Worm (Caenorhabditis elegans): ENCODE results near the gene apx-1.

Gene apx-1

DNA sequence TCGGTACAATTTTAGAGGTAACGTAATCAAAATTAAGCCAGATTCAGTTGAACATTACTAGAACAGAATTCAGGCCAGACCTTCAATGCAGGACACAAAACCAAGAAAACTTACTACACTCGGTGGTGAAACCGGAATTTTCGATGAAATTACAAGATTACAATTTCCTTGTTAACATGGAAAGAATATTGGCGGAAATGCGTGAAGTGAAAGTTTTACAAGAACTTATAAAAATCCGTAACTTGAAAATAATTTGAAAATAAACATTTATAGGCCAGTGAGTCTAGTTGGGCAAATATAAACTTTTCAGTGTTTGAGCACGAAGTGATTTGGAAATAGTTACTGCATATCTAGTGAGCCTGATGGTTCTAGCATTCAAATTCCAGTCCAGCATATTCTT is 24.9 kb downstream of the apx-1 start, which contains the start of gene K08D9.6:
TSS of gene K08D9.6 (minus strand) at position 101 of the 400 bp plus-strand sequence.
- no peak for TF ChIP-seq elt-1 (tag; optimal IDR thresholded peaks at IDR 0.05; ENCODE audit: borderline replicate concordance, insufficient read depth)
- TF ChIP-seq drap-1 (GFP tag; optimal IDR thresholded peaks at IDR 0.05): no peak
- no peak for TF ChIP-seq nhr-2 (tag; optimal IDR thresholded peaks at IDR 0.05)
- no peak for TF ChIP-seq blmp-1 (tag; optimal IDR thresholded peaks at IDR 0.05)
- TF ChIP-seq ceh-39 (tag; optimal IDR thresholded peaks at IDR 0.05): no peak
- no peak for TF ChIP-seq unc-120 (tag; optimal IDR thresholded peaks at IDR 0.05; ENCODE audit: poor library complexity, severe bottlenecking)
- no peak for TF ChIP-seq ham-2 (GFP tag; optimal IDR thresholded peaks at IDR 0.05)

DNA sequence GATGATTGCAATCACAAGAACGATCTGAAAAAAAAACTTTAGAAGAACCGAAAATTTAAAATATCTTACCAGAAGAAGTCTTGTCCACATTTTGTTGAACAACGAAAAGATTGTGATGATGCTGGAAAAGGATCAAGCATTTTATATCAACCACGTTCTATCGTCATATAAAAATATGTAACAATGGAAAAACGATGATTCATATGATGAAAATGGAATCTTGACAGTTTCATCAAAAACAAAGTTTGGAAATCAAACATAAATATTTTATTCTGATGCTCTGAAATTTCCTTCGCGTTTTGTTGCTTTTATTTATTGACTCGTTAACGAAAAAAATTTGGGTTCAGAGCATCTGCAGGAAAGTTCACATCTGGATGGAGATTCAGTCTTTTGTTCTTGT is 26.6 kb downstream of the apx-1 start, which contains the start of the genes K08D9.9 and str-16:
TSS of gene K08D9.9 (minus strand) at position 101 of the 400 bp plus-strand sequence.
TSS of gene str-16 (plus strand) at position 266 of the 400 bp plus-strand sequence.
- no peak for TF ChIP-seq nhr-12 (tag; optimal IDR thresholded peaks at IDR 0.05)
- no peak for TF ChIP-seq ceh-39 (tag; optimal IDR thresholded peaks at IDR 0.05)

DNA sequence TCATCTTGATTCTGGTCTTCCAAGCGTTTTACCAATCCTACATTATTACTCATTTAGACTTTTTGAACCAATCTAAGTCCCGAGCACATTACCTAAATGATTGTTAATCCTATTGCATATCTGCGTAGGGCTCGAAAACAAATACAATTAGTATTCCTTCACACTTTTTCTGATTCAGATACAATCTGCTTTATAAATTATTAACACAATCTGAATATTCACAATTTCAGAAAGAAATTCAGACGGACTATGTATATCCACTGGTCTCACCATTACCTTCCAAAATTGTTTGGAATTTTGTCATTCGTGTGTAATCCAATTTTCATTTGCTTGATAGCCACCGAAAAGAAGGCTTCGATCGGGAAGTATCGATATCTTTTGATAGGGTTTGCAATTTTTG is 31.2 kb downstream of the apx-1 start, which contains the start of gene srj-11:
TSS of gene srj-11 (plus strand) at position 250 of the 400 bp plus-strand sequence.
- TF ChIP-seq snpc-4 (tag; optimal IDR thresholded peaks at IDR 0.05) (no peak), nhr-76 (tag; optimal IDR thresholded peaks at IDR 0.05) (no peak), nhr-237 (tag; optimal IDR thresholded peaks at IDR 0.05) (no peak), drap-1 (GFP tag; optimal IDR thresholded peaks at IDR 0.05) (no peak), pha-4 (tag; optimal IDR thresholded peaks at IDR 0.05) (no peak), zip-8 (tag; optimal IDR thresholded peaks at IDR 0.05) (no peak), unc-39 (tag; optimal IDR thresholded peaks at IDR 0.05) (no peak), unc-120 (tag; optimal IDR thresholded peaks at IDR 0.05; ENCODE audit: poor library complexity, severe bottlenecking) (no peak), mab-5 (tag; optimal IDR thresholded peaks at IDR 0.05) (no peak), ceh-83 (GFP tag; optimal IDR thresholded peaks at IDR 0.05) (no peak), unc-62 (GFP tag; optimal IDR thresholded peaks at IDR 0.05) (no peak), sem-2 (GFP tag; optimal IDR thresholded peaks at IDR 0.05) (no peak), nhr-28 (tag; optimal IDR thresholded peaks at IDR 0.05) (no peak), hlh-1 (tag; optimal IDR thresholded peaks at IDR 0.05) (no peak), blmp-1 (tag; optimal IDR thresholded peaks at IDR 0.05) (no peak), nhr-2 (tag; optimal IDR thresholded peaks at IDR 0.05) (no peak), ceh-43 (GFP tag; optimal IDR thresholded peaks at IDR 0.05) (no peak), elt-3 (tag; optimal IDR thresholded peaks at IDR 0.05) (no peak), lsy-2 (tag; optimal IDR thresholded peaks at IDR 0.05) (no peak)

DNA sequence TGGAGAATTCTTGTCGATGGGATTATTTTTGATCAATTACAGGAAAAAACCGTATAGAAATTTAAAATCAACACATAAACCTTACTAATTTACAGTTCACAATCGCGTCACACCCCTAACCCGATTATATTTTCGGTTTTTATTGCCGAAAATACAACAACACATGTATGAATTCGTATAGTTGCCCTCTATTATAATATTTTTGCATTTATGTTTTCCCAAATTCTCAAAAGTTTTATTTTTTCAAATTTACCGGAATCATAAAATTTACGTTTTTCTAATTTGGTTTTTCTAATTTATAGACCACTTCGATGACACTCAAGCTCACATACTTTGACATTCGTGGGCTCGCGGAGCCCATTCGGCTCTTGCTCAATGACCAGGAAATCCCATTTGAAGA is 33.0 kb downstream of the apx-1 start, which contains the start of gene gst-23:
TSS of gene gst-23 (plus strand) at position 301 of the 400 bp plus-strand sequence.
- TF ChIP-seq unc-39 (tag; optimal IDR thresholded peaks at IDR 0.05) (no peak), cnd-1 (tag; optimal IDR thresholded peaks at IDR 0.05) (no peak), tbx-8 (GFP tag; optimal IDR thresholded peaks at IDR 0.05) (no peak), sptf-1 (tag; optimal IDR thresholded peaks at IDR 0.05) (no peak), nhr-237 (tag; optimal IDR thresholded peaks at IDR 0.05) (no peak), mls-2 (tag; optimal IDR thresholded peaks at IDR 0.05) (no peak), zip-8 (tag; optimal IDR thresholded peaks at IDR 0.05) (no peak), nhr-2 (tag; optimal IDR thresholded peaks at IDR 0.05) (no peak), M03D4.4 (tag; optimal IDR thresholded peaks at IDR 0.05) (no peak)

DNA sequence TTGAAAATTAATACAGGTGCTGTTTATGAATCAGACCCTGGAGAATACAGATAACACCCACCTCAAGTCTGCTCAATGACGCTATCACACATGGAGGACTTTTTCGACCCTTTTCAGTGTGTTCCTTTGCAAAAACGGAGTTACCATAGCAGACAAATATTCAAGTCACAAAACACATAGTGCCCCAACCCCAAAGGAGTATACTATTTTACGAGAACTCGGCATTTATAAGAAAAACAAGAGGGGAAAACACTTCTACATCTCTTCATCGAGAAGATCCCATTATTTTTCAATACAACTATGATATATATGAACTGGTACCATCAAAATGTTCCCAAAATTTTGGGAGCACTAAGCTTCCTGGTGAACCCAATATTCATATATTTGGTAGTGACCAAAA is 34.7 kb downstream of the apx-1 start, which contains the start of gene srj-7:
TSS of gene srj-7 (plus strand) at position 301 of the 400 bp plus-strand sequence.
- no peak for TF ChIP-seq ham-2 (GFP tag; optimal IDR thresholded peaks at IDR 0.05)
- TF ChIP-seq lin-13 (tag; optimal IDR thresholded peaks at IDR 0.05): no peak
- TF ChIP-seq unc-62 (GFP tag; optimal IDR thresholded peaks at IDR 0.05): no peak
- no peak for TF ChIP-seq ceh-43 (GFP tag; optimal IDR thresholded peaks at IDR 0.05)
- no peak for TF ChIP-seq bed-3 (GFP tag; optimal IDR thresholded peaks at IDR 0.05)
- TF ChIP-seq blmp-1 (tag; optimal IDR thresholded peaks at IDR 0.05): no peak
- no peak for TF ChIP-seq pha-4 (tag; optimal IDR thresholded peaks at IDR 0.05)
- no peak for TF ChIP-seq nhr-237 (tag; optimal IDR thresholded peaks at IDR 0.05)
- no peak for TF ChIP-seq elt-3 (tag; optimal IDR thresholded peaks at IDR 0.05)
- TF ChIP-seq sptf-1 (tag; optimal IDR thresholded peaks at IDR 0.05): no peak
- TF ChIP-seq nhr-76 (tag; optimal IDR thresholded peaks at IDR 0.05): no peak
- no peak for TF ChIP-seq ztf-11 (tag; optimal IDR thresholded peaks at IDR 0.05)
- no peak for TF ChIP-seq snpc-4 (tag; optimal IDR thresholded peaks at IDR 0.05)
- no peak for TF ChIP-seq ceh-83 (GFP tag; optimal IDR thresholded peaks at IDR 0.05)
- no peak for TF ChIP-seq nhr-12 (tag; optimal IDR thresholded peaks at IDR 0.05)
- TF ChIP-seq lin-32 (GFP tag; optimal IDR thresholded peaks at IDR 0.05): no peak
- TF ChIP-seq nhr-28 (tag; optimal IDR thresholded peaks at IDR 0.05): no peak
- TF ChIP-seq mls-2 (tag; optimal IDR thresholded peaks at IDR 0.05): no peak
- TF ChIP-seq lsy-2 (tag; optimal IDR thresholded peaks at IDR 0.05): no peak
- TF ChIP-seq M03D4.4 (tag; optimal IDR thresholded peaks at IDR 0.05): no peak

Data from whole organism, mixed stage, embryonic.